Worm (Caenorhabditis elegans) whole organism, L2 larva: ENCODE data around the gene vha-3.

Source experiments
- C34F6.9 ChIP-seq: fragments of 150-350 bp; optimal IDR thresholded peaks from 2 replicates; lab custom pipeline; 2014; ENCODE audit warnings: missing biosample characterization, missing genetic modification characterization
- R02D3.7 ChIP-seq: fragments of 150-350 bp; optimal IDR thresholded peaks from 2 replicates; lab custom pipeline; 2014; ENCODE audit warnings: missing biosample characterization, missing genetic modification characterization
- dmd-4 ChIP-seq: sonication (generic microtip); optimal IDR thresholded peaks from 2 replicates; lab custom pipeline; 2017; ENCODE audit warnings: missing biosample characterization, missing genetic modification characterization
- egl-27 ChIP-seq: sonication (generic microtip); optimal IDR thresholded peaks from 3 replicates; lab custom pipeline; 2017; ENCODE audit warnings: missing biosample characterization, missing genetic modification reagents, missing genetic modification characterization
- elt-1 ChIP-seq: fragments of 150-350 bp; optimal IDR thresholded peaks from 2 replicates; lab custom pipeline; 2014; ENCODE audit warnings: missing biosample characterization, missing genetic modification characterization
- gmeb-1 ChIP-seq: fragments of 150-350 bp; optimal IDR thresholded peaks from 2 replicates; lab custom pipeline; 2014; ENCODE audit warnings: missing biosample characterization, missing genetic modification characterization
- nhr-23 ChIP-seq: fragments of 150-350 bp; optimal IDR thresholded peaks from 2 replicates; lab custom pipeline; 2014; ENCODE audit warnings: missing biosample characterization, missing genetic modification reagents, missing genetic modification characterization
- nhr-6 ChIP-seq: fragments of 150-350 bp; optimal IDR thresholded peaks from 2 replicates; lab custom pipeline; 2014; ENCODE audit warnings: missing biosample characterization, missing genetic modification characterization
- skn-1 ChIP-seq: sonication (generic microtip); optimal IDR thresholded peaks from 2 replicates; lab custom pipeline; 2017; ENCODE audit warnings: missing biosample characterization, missing genetic modification characterization
- unc-62 ChIP-seq: fragments of 150-350 bp; optimal IDR thresholded peaks from 2 replicates; lab custom pipeline; 2014; ENCODE audit warnings: missing biosample characterization, missing genetic modification reagents, missing genetic modification characterization

The vha-3 gene

DNA sequence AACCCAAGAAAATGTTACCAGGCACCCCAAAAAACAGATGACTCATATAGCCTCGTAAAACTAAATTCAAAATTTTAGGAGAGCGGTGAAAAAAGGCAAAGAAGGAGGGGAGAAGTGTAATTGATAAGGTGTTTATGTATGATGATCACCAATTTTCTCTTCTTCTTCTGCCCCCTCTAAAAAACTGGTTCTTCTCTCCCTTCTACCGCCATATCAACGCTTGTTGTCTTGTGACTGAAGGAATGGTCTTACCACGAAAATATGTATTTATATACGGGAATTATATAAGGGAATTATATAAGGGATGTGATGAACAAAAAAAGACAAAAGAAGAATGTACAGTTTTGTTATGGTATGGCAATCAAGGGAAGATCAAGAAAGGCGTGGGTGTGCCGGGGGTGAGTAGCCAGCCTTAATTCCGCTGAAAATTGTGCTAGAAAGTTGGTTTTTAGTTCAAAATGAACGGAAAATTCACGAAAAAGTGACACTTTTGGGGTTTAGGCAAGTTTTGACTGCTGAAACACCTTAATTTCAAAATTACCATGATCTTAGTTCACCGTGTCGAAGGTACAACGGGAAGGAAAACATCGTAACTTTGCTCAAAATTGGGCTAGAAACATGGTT lies 34.3 kb downstream of the vha-3 start (continued):
- no peak for TF ChIP-seq elt-1 (tag; lab: Kevin White, UChicago)
- no peak for TF ChIP-seq nhr-6 (tag; lab: Kevin White, UChicago)
- TF ChIP-seq C34F6.9 = peak; percentile 7
- no peak for TF ChIP-seq unc-62 (GFP tag; lab: Kevin White, UChicago)
- no peak for TF ChIP-seq egl-27
- no peak for TF ChIP-seq dmd-4 (tag; lab: Kevin White, UChicago)
- no peak for TF ChIP-seq skn-1 (tag; lab: Kevin White, UChicago)
- no peak for TF ChIP-seq R02D3.7 (tag; lab: Kevin White, UChicago)
- no peak for TF ChIP-seq nhr-23

DNA sequence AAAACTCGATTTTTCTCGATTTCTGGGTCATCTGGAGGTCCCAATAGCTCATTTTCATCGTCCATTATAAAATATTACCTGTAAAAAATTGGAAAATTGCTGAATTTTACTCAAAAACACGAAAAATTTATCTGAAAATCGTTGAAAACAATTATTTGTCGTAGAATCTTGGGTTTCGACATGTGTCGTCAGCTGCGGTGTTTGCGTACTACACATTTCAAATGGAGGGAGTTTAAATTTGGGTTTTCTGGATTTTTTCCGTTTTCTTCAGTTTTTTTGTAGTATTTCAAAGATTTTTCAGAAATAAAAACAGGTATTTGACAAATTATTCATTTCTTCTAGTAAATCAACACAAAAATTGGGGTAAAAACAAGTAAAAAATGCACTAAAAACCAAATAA lies 40.2 kb downstream of the vha-3 start, which contains the start of gene M70.5:
TSS of gene M70.5 (minus strand) at position 78 of the 400 bp plus-strand sequence.
- peak; percentile 59 for TF ChIP-seq gmeb-1 (tag; lab: Kevin White, UChicago)
